Comparison of ENCODE assay signal across 1 fruit fly cellular context in the genomic region with DNA sequence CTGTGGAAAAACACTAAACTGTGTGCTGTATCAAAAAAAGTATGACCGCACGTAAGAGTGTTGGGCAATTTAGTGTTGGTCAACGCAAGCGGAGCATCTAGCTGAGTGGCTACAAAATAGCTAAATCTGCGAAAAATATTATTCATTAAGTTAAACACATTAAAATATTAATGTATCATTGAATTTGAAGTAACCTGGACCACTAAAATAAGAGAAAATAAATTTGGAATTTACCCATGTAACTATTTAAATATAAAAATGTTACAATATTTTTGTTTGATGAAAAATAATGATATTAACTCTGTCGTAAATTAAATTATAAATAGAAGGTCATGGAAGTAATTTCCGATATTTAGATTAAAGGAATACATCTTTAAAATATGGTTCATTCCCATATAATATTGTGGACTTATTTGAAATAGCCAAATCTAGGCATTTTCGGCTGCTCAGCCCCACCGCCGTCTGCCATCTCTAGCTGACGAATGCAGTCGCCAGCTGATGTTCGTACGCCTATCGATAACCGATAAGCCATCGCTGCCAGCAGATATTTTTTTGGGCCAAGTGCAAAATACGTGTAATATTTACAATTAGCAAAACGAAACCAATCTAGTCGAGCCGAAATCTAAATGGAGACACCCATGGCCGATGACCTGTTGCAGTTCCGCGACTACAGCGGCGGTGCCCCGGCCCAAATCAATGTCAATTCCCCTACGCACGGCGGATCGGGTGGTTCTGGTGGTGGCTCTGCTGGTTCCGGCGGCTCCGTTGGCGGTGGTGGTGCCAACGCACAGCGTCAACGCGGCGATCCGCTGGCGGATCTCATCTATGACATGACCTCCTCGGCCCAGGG.
TF ChIP-seq lines count a peak whose summit lies in the region.

A gene (minus strand): TSS at position 46 of the 850 bp plus-strand sequence.
A gene (plus strand): TSS at position 377 of the 850 bp plus-strand sequence.

TF ChIP-seq in whole organism, embryonic, 481 proteins besides CTCF, POLR2A, EP300 and RAD21 (continued from another document and continues in another):
- TF ChIP-seq CG4424 (GFP tag; optimal IDR thresholded peaks at IDR 0.05; lab: Kevin White, UChicago), result peak; percentile 66
- TF ChIP-seq E2f2 (GFP tag; IDR thresholded peaks at IDR 0.05; lab: Robert Waterston, UW), result peak; percentile 12; the same call in 1 of the 2 replicates
- no peak for TF ChIP-seq otp (GFP tag; IDR thresholded peaks at IDR 0.05; lab: Robert Waterston, UW)
- TF ChIP-seq tll (GFP tag; optimal IDR thresholded peaks at IDR 0.05; lab: Kevin White, UChicago), result peak in 1 of 2 experiments; percentile 19
- peak; percentile 69 for TF ChIP-seq Dref (GFP tag; IDR thresholded peaks at IDR 0.05; lab: Robert Waterston, UW)
- peak; percentile 28 for TF ChIP-seq mam (GFP tag; optimal IDR thresholded peaks at IDR 0.05; lab: Kevin White, UChicago)
- no peak for TF ChIP-seq CG6654 (GFP tag; optimal IDR thresholded peaks at IDR 0.05; lab: Kevin White, UChicago)
- no peak for TF ChIP-seq Awh (GFP tag; IDR thresholded peaks at IDR 0.05; lab: Robert Waterston, UW)
- TF ChIP-seq Mrtf (GFP tag; IDR thresholded peaks at IDR 0.05; lab: Robert Waterston, UW), result no peak; the same call in 2 of the 3 replicates
- peak; percentile 27; the same call in 1 of the 2 replicates for TF ChIP-seq Xrp1 (GFP tag; IDR thresholded peaks at IDR 0.05; lab: Robert Waterston, UW)
- TF ChIP-seq mld (GFP tag; IDR thresholded peaks at IDR 0.05; lab: Robert Waterston, UW; ENCODE audit: partially characterized antibody), result no peak
- TF ChIP-seq eve (GFP tag; optimal IDR thresholded peaks at IDR 0.05; lab: Kevin White, UChicago), result no peak
- peak; percentile 68 for TF ChIP-seq CG13775 (GFP tag; optimal IDR thresholded peaks at IDR 0.05; lab: Kevin White, UChicago)
- peak; percentile 44; the same call in 2 of the 3 replicates for TF ChIP-seq CG34224 (GFP tag; IDR thresholded peaks at IDR 0.05; lab: Robert Waterston, UW; ENCODE audit: partially characterized antibody)
- TF ChIP-seq mirr (GFP tag; optimal IDR thresholded peaks at IDR 0.05; lab: Kevin White, UChicago), result no peak
- TF ChIP-seq CkIIα-i1 (GFP tag; IDR thresholded peaks at IDR 0.05; lab: Robert Waterston, UW), result no peak
- no peak for TF ChIP-seq CG11398 (GFP tag; optimal IDR thresholded peaks at IDR 0.05; lab: Kevin White, UChicago)
- no peak for TF ChIP-seq CG17186 (GFP tag; optimal IDR thresholded peaks at IDR 0.05; lab: Kevin White, UChicago)
- no peak for TF ChIP-seq Lim3 (GFP tag; IDR thresholded peaks at IDR 0.05; lab: Robert Waterston, UW)
- peak; percentile 40 for TF ChIP-seq CG33557 (GFP tag; optimal IDR thresholded peaks at IDR 0.05; lab: Kevin White, UChicago)
- no peak for TF ChIP-seq Antp (GFP tag; optimal IDR thresholded peaks at IDR 0.05; lab: Kevin White, UChicago)
- peak; percentile 61 for TF ChIP-seq CG13424 (tag; optimal IDR thresholded peaks at IDR 0.05; lab: Kevin White, UChicago)
- TF ChIP-seq scrt (GFP tag; optimal IDR thresholded peaks at IDR 0.05; lab: Kevin White, UChicago), result no peak
- TF ChIP-seq Ets97D (GFP tag; optimal IDR thresholded peaks at IDR 0.05; lab: Kevin White, UChicago), result peak; percentile 13
- TF ChIP-seq CG14050 (GFP tag; IDR thresholded peaks at IDR 0.05; lab: Robert Waterston, UW), result no peak
- peak; percentile 63 for TF ChIP-seq Meics (GFP tag; optimal IDR thresholded peaks at IDR 0.05; lab: Kevin White, UChicago)
- TF ChIP-seq CG2889 (GFP tag; IDR thresholded peaks at IDR 0.05; lab: Robert Waterston, UW), result no peak
- TF ChIP-seq Blimp-1 (GFP tag; optimal IDR thresholded peaks at IDR 0.05; lab: Kevin White, UChicago), result no peak
- TF ChIP-seq Lhr (GFP tag; optimal IDR thresholded peaks at IDR 0.05; lab: Kevin White, UChicago), result peak; percentile 20
- TF ChIP-seq ab (GFP tag; optimal IDR thresholded peaks at IDR 0.05; lab: Kevin White, UChicago), result no peak
- TF ChIP-seq CG14441 (GFP tag; IDR thresholded peaks at IDR 0.05; lab: Robert Waterston, UW), result peak; percentile 28; the same call in 1 of the 2 replicates
- TF ChIP-seq Pdp1 (GFP tag; optimal IDR thresholded peaks at IDR 0.05; lab: Kevin White, UChicago), result peak; percentile 12 to 17
- no peak for TF ChIP-seq CG1603 (tag; optimal IDR thresholded peaks at IDR 0.05; lab: Kevin White, UChicago)
- TF ChIP-seq bbx (GFP tag; IDR thresholded peaks at IDR 0.05; lab: Robert Waterston, UW; ENCODE audit: partially characterized antibody), result no peak
- TF ChIP-seq CG18476 (GFP tag; optimal IDR thresholded peaks at IDR 0.05; lab: Kevin White, UChicago), result no peak
- TF ChIP-seq Opbp (GFP tag; IDR thresholded peaks at IDR 0.05; lab: Robert Waterston, UW; ENCODE audit: partially characterized antibody), result 0 out of 3 replicates have a peak, but pooled peaks have one; percentile 8
- TF ChIP-seq Dfd (GFP tag; optimal IDR thresholded peaks at IDR 0.05; lab: Kevin White, UChicago), result no peak
- TF ChIP-seq NK7.1 (GFP tag; optimal IDR thresholded peaks at IDR 0.05; lab: Kevin White, UChicago), result no peak
- no peak for TF ChIP-seq inv (GFP tag; IDR thresholded peaks at IDR 0.05; lab: Robert Waterston, UW; ENCODE audit: partially characterized antibody)
- no peak for TF ChIP-seq CG5180 (GFP tag; optimal IDR thresholded peaks at IDR 0.05; lab: Kevin White, UChicago)
- peak; percentile 69 for TF ChIP-seq CG12391 (tag; optimal IDR thresholded peaks at IDR 0.05; lab: Kevin White, UChicago)
- TF ChIP-seq HLH54F (GFP tag; optimal IDR thresholded peaks at IDR 0.05; lab: Kevin White, UChicago), result peak; percentile 56
- TF ChIP-seq CG6175 (GFP tag; IDR thresholded peaks at IDR 0.05; lab: Robert Waterston, UW), result no peak
- TF ChIP-seq CG14014 (GFP tag; IDR thresholded peaks at IDR 0.05; lab: Robert Waterston, UW), result no peak
- no peak for TF ChIP-seq CG14860 (GFP tag; IDR thresholded peaks at IDR 0.05; lab: Robert Waterston, UW; ENCODE audit: partially characterized antibody)
- no peak for TF ChIP-seq Side (GFP tag; optimal IDR thresholded peaks at IDR 0.05; lab: Kevin White, UChicago)
- no peak for TF ChIP-seq Trl (optimal IDR thresholded peaks at IDR 0.05; lab: Kevin White, UChicago)
- no peak for TF ChIP-seq Trl (GFP tag; optimal IDR thresholded peaks at IDR 0.05; lab: Kevin White, UChicago)
- TF ChIP-seq CG7786 (GFP tag; optimal IDR thresholded peaks at IDR 0.05; lab: Kevin White, UChicago), result peak; percentile 22
- TF ChIP-seq Bgb (GFP tag; IDR thresholded peaks at IDR 0.05; lab: Robert Waterston, UW; ENCODE audit: partially characterized antibody), result peak; percentile 33; the same call in 1 of the 2 replicates
- no peak for TF ChIP-seq unpg (GFP tag; optimal IDR thresholded peaks at IDR 0.05; lab: Kevin White, UChicago)
- no peak for TF ChIP-seq Atf6 (GFP tag; IDR thresholded peaks at IDR 0.05; lab: Robert Waterston, UW)
- TF ChIP-seq CG9797 (GFP tag; optimal IDR thresholded peaks at IDR 0.05; lab: Kevin White, UChicago), result peak; percentile 66
- no peak for TF ChIP-seq lbe (GFP tag; optimal IDR thresholded peaks at IDR 0.05; lab: Kevin White, UChicago)
- no peak for TF ChIP-seq org-1 (GFP tag; optimal IDR thresholded peaks at IDR 0.05; lab: Kevin White, UChicago)
- TF ChIP-seq row (GFP tag; IDR thresholded peaks at IDR 0.05; lab: Robert Waterston, UW), result peak; percentile 78
- TF ChIP-seq Poxn (GFP tag; IDR thresholded peaks at IDR 0.05; lab: Robert Waterston, UW), result no peak
- no peak for TF ChIP-seq CG15479 (GFP tag; optimal IDR thresholded peaks at IDR 0.05; lab: Kevin White, UChicago)
- no peak for TF ChIP-seq kah (GFP tag; optimal IDR thresholded peaks at IDR 0.05; lab: Kevin White, UChicago)
- TF ChIP-seq ERR (GFP tag; optimal IDR thresholded peaks at IDR 0.05; lab: Kevin White, UChicago), result no peak
- peak; percentile 45 for TF ChIP-seq vfl (GFP tag; optimal IDR thresholded peaks at IDR 0.05; lab: Kevin White, UChicago)
- no peak for TF ChIP-seq cg (GFP tag; optimal IDR thresholded peaks at IDR 0.05; lab: Kevin White, UChicago)
- 0 out of 3 replicates have a peak, but pooled peaks have one; percentile 39 for TF ChIP-seq tgo (GFP tag; IDR thresholded peaks at IDR 0.05; lab: Robert Waterston, UW)
- peak; percentile 24 for TF ChIP-seq Six4 (GFP tag; optimal IDR thresholded peaks at IDR 0.05; lab: Kevin White, UChicago)
- TF ChIP-seq CHES-1-like (GFP tag; optimal IDR thresholded peaks at IDR 0.05; lab: Kevin White, UChicago), result no peak
- TF ChIP-seq Bteb2 (GFP tag; optimal IDR thresholded peaks at IDR 0.05; lab: Kevin White, UChicago), result peak; percentile 3
- no peak for TF ChIP-seq nom (GFP tag; optimal IDR thresholded peaks at IDR 0.05; lab: Kevin White, UChicago)
- no peak for TF ChIP-seq Eip74EF (GFP tag; optimal IDR thresholded peaks at IDR 0.05; lab: Kevin White, UChicago)
- TF ChIP-seq Vsx1 (GFP tag; optimal IDR thresholded peaks at IDR 0.05; lab: Kevin White, UChicago), result no peak
- peak; percentile 35 for TF ChIP-seq CG11723 (GFP tag; optimal IDR thresholded peaks at IDR 0.05; lab: Kevin White, UChicago)
- TF ChIP-seq CG12104 (GFP tag; optimal IDR thresholded peaks at IDR 0.05; lab: Kevin White, UChicago), result peak; percentile 6
- TF ChIP-seq kay (GFP tag; optimal IDR thresholded peaks at IDR 0.05; lab: Kevin White, UChicago), result peak; percentile 3
- TF ChIP-seq fu2 (GFP tag; optimal IDR thresholded peaks at IDR 0.05; lab: Kevin White, UChicago), result no peak
- no peak for TF ChIP-seq CG32772 (GFP tag; IDR thresholded peaks at IDR 0.05; lab: Robert Waterston, UW)
- TF ChIP-seq Dip3 (GFP tag; optimal IDR thresholded peaks at IDR 0.05; lab: Kevin White, UChicago), result no peak
- TF ChIP-seq HHEX (GFP tag; optimal IDR thresholded peaks at IDR 0.05; lab: Kevin White, UChicago), result peak; percentile 52
- TF ChIP-seq CG7963 (GFP tag; IDR thresholded peaks at IDR 0.05; lab: Robert Waterston, UW; ENCODE audit: partially characterized antibody), result 0 out of 3 replicates have a peak, but pooled peaks have one; percentile 15
- TF ChIP-seq zen (tag; optimal IDR thresholded peaks at IDR 0.05; lab: Kevin White, UChicago), result no peak
- TF ChIP-seq CG1233 (GFP tag; optimal IDR thresholded peaks at IDR 0.05; lab: Kevin White, UChicago), result peak; percentile 3
- no peak for TF ChIP-seq CG15011 (GFP tag; optimal IDR thresholded peaks at IDR 0.05; lab: Kevin White, UChicago)
- TF ChIP-seq eyg (GFP tag; optimal IDR thresholded peaks at IDR 0.05; lab: Kevin White, UChicago), result no peak
- no peak for TF ChIP-seq pb (GFP tag; optimal IDR thresholded peaks at IDR 0.05; lab: Kevin White, UChicago)
- TF ChIP-seq oc (tag; optimal IDR thresholded peaks at IDR 0.05; lab: Kevin White, UChicago), result no peak
- peak; percentile 58 for TF ChIP-seq tin (GFP tag; optimal IDR thresholded peaks at IDR 0.05; lab: Kevin White, UChicago)
- TF ChIP-seq tio (GFP tag; optimal IDR thresholded peaks at IDR 0.05; lab: Kevin White, UChicago), result no peak
- no peak for TF ChIP-seq btn (GFP tag; optimal IDR thresholded peaks at IDR 0.05; lab: Kevin White, UChicago)
- TF ChIP-seq CG33213 (GFP tag; optimal IDR thresholded peaks at IDR 0.05; lab: Kevin White, UChicago), result no peak
- TF ChIP-seq croc (GFP tag; conservative IDR thresholded peaks at IDR 0.05; lab: Robert Waterston, UW), result 0 out of 3 replicates have a peak, but pooled peaks have one; percentile 20
- no peak for TF ChIP-seq CG4282 (GFP tag; optimal IDR thresholded peaks at IDR 0.05; lab: Kevin White, UChicago)
- TF ChIP-seq CG18619 (GFP tag; optimal IDR thresholded peaks at IDR 0.05; lab: Kevin White, UChicago), result peak; percentile 43
- peak; percentile 67 for TF ChIP-seq Rfx (GFP tag; IDR thresholded peaks at IDR 0.05; lab: Robert Waterston, UW)
- TF ChIP-seq NC2β (GFP tag; optimal IDR thresholded peaks at IDR 0.05; lab: Kevin White, UChicago), result no peak
- TF ChIP-seq CG15514 (GFP tag; optimal IDR thresholded peaks at IDR 0.05; lab: Kevin White, UChicago), result peak; percentile 77
- TF ChIP-seq Fer2 (tag; optimal IDR thresholded peaks at IDR 0.05; lab: Kevin White, UChicago), result peak; percentile 23
- no peak for TF ChIP-seq CG6254 (GFP tag; optimal IDR thresholded peaks at IDR 0.05; lab: Kevin White, UChicago)
- peak in 1 of 3 experiments; percentile 62 for TF ChIP-seq lola (GFP tag; optimal IDR thresholded peaks at IDR 0.05; lab: Kevin White, UChicago)
- no peak for TF ChIP-seq CG2199 (GFP tag; IDR thresholded peaks at IDR 0.05; lab: Robert Waterston, UW)
- no peak; the same call in 1 of the 2 replicates for TF ChIP-seq ranshi (GFP tag; IDR thresholded peaks at IDR 0.05; lab: Robert Waterston, UW)
- TF ChIP-seq dati (GFP tag; IDR thresholded peaks at IDR 0.05; lab: Robert Waterston, UW), result no peak
- TF ChIP-seq Mad (GFP tag; optimal IDR thresholded peaks at IDR 0.05; lab: Kevin White, UChicago), result no peak
- peak; percentile 10 for TF ChIP-seq Oli (tag; optimal IDR thresholded peaks at IDR 0.05; lab: Kevin White, UChicago)
- TF ChIP-seq vnd (GFP tag; IDR thresholded peaks at IDR 0.05; lab: Robert Waterston, UW; ENCODE audit: partially characterized antibody), result 0 out of 3 replicates have a peak, but pooled peaks have one; percentile 17
- no peak for TF ChIP-seq da (GFP tag; optimal IDR thresholded peaks at IDR 0.05; lab: Kevin White, UChicago)
- TF ChIP-seq Sry-δ (GFP tag; optimal IDR thresholded peaks at IDR 0.05; lab: Kevin White, UChicago), result peak; percentile 60
- TF ChIP-seq Hand (GFP tag; optimal IDR thresholded peaks at IDR 0.05; lab: Kevin White, UChicago), result no peak
- no peak for TF ChIP-seq emc (GFP tag; optimal IDR thresholded peaks at IDR 0.05; lab: Kevin White, UChicago)
- TF ChIP-seq abd-A (tag; optimal IDR thresholded peaks at IDR 0.05; lab: Kevin White, UChicago), result no peak
- peak; percentile 58 for TF ChIP-seq CG2120 (GFP tag; optimal IDR thresholded peaks at IDR 0.05; lab: Kevin White, UChicago)
- peak; percentile 34 for TF ChIP-seq pzg (GFP tag; optimal IDR thresholded peaks at IDR 0.05; lab: Kevin White, UChicago)
- TF ChIP-seq Abd-B (GFP tag; optimal IDR thresholded peaks at IDR 0.05; lab: Kevin White, UChicago), result peak; percentile 44
- TF ChIP-seq MTF-1 (GFP tag; optimal IDR thresholded peaks at IDR 0.05; lab: Kevin White, UChicago; ENCODE audit: borderline replicate concordance), result no peak
- TF ChIP-seq gcm (GFP tag; optimal IDR thresholded peaks at IDR 0.05; lab: Kevin White, UChicago), result no peak
- peak; percentile 57 for TF ChIP-seq zfh2 (GFP tag; optimal IDR thresholded peaks at IDR 0.05; lab: Kevin White, UChicago)
- no peak for TF ChIP-seq lov (optimal IDR thresholded peaks at IDR 0.05; lab: Kevin White, UChicago)
- no peak for TF ChIP-seq lov (GFP tag; IDR thresholded peaks at IDR 0.05; lab: Robert Waterston, UW)
- TF ChIP-seq amos (GFP tag; IDR thresholded peaks at IDR 0.05; lab: Robert Waterston, UW; ENCODE audit: partially characterized antibody), result 0 out of 2 replicates have a peak, but pooled peaks have one; percentile 30
- TF ChIP-seq CG1529 (GFP tag; optimal IDR thresholded peaks at IDR 0.05; lab: Kevin White, UChicago), result no peak
- TF ChIP-seq CG11696 (GFP tag; IDR thresholded peaks at IDR 0.05; lab: Robert Waterston, UW), result no peak
- peak; percentile 28; the same call in 1 of the 2 replicates for TF ChIP-seq vvl (GFP tag; IDR thresholded peaks at IDR 0.05; lab: Robert Waterston, UW)
